Fruit fly (Drosophila melanogaster): ENCODE measurements around the gene CG42637.

DNA sequence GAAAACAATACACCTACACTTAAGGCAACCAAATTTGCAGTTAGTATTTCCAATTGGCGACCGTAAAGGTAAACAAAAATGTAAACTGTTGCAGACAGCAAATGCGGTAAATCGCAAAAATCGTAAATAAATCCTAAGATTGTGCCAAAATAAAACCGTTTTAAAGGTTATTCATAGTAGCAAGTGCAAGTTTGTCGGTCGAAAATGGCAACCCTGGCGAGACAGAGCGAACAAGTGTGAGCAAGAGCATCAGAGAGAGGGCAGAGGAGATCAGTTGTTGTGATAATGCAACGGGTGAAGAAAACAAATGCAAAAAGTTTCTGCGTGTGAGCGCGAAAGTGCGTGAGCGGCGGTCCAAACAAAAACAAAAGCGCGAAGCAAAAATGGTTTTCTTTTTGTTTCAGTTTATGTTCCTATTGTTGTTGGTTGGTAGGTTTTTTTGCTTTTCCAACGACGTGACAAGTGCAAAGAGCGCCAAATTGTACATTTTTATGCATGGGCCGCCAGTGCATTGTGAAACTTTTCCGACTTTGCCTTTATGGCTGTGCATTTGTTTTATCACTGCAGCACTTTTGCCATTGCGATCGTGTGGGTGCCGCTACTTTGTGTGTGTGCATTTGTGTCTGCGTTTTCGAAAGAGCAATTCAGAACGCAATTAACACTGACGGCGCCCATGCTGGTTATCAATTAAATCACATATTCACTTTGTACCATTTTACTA, 492 bp downstream of the CG42637 start:
- TF ChIP-seq pho (GFP tag; optimal IDR thresholded peaks at IDR 0.05) (no peak), Rx (GFP tag; IDR thresholded peaks at IDR 0.05) (no peak), Drgx (GFP tag; IDR thresholded peaks at IDR 0.05) (peak; percentile 61), CG10366 (GFP tag; IDR thresholded peaks at IDR 0.05) (no peak), CG7928 (GFP tag; optimal IDR thresholded peaks at IDR 0.05) (no peak), D19A (tag; optimal IDR thresholded peaks at IDR 0.05) (no peak), HmgZ (tag; optimal IDR thresholded peaks at IDR 0.05) (no peak)
